Worm (Caenorhabditis elegans): ENCODE measurements around the gene dpy-22.

dpy-22 gene

DNA sequence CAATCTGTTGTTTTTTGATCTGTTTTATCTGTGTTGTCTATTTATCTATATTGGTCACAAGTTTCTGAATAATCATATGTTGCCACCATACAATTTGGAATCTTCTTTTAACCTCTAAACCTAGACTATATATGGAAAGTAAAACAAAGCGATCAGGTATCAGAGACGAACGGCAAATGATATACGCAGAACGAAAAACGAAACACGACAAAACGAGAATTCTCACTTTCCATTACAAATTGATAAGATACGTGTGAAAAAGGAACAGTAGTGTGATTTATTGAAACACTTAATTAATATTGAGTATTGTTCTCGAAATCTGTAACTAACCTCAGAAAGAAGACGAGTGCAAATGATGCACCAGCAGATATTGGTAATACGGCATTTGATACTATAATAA is 58.2 kb downstream of the dpy-22 start:
- TF ChIP-seq nhr-2 (tag; optimal IDR thresholded peaks at IDR 0.05) (no peak), drap-1 (GFP tag; optimal IDR thresholded peaks at IDR 0.05) (no peak), lin-32 (GFP tag; optimal IDR thresholded peaks at IDR 0.05) (no peak), bed-3 (GFP tag; optimal IDR thresholded peaks at IDR 0.05) (no peak), mls-2 (tag; optimal IDR thresholded peaks at IDR 0.05) (no peak), ceh-83 (GFP tag; optimal IDR thresholded peaks at IDR 0.05) (no peak), blmp-1 (tag; optimal IDR thresholded peaks at IDR 0.05) (no peak), cnd-1 (tag; optimal IDR thresholded peaks at IDR 0.05) (no peak), elt-3 (tag; optimal IDR thresholded peaks at IDR 0.05) (no peak)

DNA sequence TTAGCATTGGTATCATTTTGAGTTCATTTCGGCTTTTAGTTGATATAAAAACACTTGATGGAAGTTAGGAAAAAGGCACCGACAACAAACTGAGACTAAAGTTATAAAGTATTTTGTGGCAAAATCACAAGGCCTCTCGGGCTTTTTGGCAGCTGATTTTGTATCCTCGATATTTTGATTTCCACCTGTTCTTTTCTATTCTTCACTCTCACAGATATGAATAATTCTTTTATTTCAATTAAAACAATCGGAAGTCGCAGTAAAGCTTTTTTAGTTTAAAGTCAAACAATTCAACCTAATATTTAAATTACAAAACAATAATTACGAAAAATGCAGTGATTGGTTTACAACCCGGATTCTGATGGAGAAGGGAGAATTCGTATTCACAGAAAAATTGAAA is 60.8 kb downstream of the dpy-22 start, which contains the start of gene T09B9.3:
T09B9.3 (minus strand) TSS at position 101 of the 400 bp plus-strand sequence.
- TF ChIP-seq hlh-1 (tag; optimal IDR thresholded peaks at IDR 0.05) (no peak), blmp-1 (tag; optimal IDR thresholded peaks at IDR 0.05) (no peak), sem-2 (GFP tag; optimal IDR thresholded peaks at IDR 0.05) (no peak), unc-120 (tag; optimal IDR thresholded peaks at IDR 0.05; ENCODE audit: poor library complexity, severe bottlenecking) (no peak)

Data from whole organism, mixed stage, embryonic.